Fruit fly (Drosophila melanogaster) whole organism, embryonic: ENCODE measurements around the gene CG33258.

Source experiments
- Abd-B ChIP-seq: fragments of 200-800 bp; sonication (Bioruptor generic); optimal IDR thresholded peaks from 2 replicates; lab custom pipeline; 2018; ENCODE audit warnings: missing biosample characterization, mild to moderate bottlenecking, missing genetic modification characterization, moderate library complexity
- Bteb2 ChIP-seq: fragments of 200-800 bp; sonication (Bioruptor generic); optimal IDR thresholded peaks from 2 replicates; lab custom pipeline; 2016; ENCODE audit warnings: missing biosample characterization, missing genetic modification characterization
- CG10654 ChIP-seq: fragments of 200-800 bp; sonication (Bioruptor generic); optimal IDR thresholded peaks from 2 replicates; lab custom pipeline; 2016; ENCODE audit warnings: missing biosample characterization, missing genetic modification characterization
- CG15073 ChIP-seq: fragments of 200-800 bp; sonication (Bioruptor generic); optimal IDR thresholded peaks from 2 replicates; lab custom pipeline; 2016; ENCODE audit warnings: missing biosample characterization, missing genetic modification characterization
- CG15269 ChIP-seq: fragments of 200-800 bp; sonication (Bioruptor generic); optimal IDR thresholded peaks from 2 replicates; lab custom pipeline; 2018; ENCODE audit warnings: missing biosample characterization, mild to moderate bottlenecking, missing genetic modification characterization, moderate library complexity
- CG17361 ChIP-seq: fragments of 200-800 bp; sonication (Bioruptor generic); IDR thresholded peaks from 3 replicates; pipeline ENCODE4 v1.3.6; 2022; ENCODE audit warnings: missing biosample characterization, missing genetic modification characterization
- CG2889 ChIP-seq: fragments of 200-800 bp; sonication (Bioruptor generic); IDR thresholded peaks from 3 replicates; pipeline ENCODE4 v1.3.6; 2022; ENCODE audit warnings: missing biosample characterization, missing genetic modification characterization
- CG33213 ChIP-seq: fragments of 200-800 bp; sonication (Bioruptor generic); optimal IDR thresholded peaks from 3 replicates; lab custom pipeline; 2016; ENCODE audit warnings: missing biosample characterization, missing genetic modification characterization
- CG3407 ChIP-seq: fragments of 200-800 bp; sonication (Bioruptor generic); optimal IDR thresholded peaks from 2 replicates; lab custom pipeline; 2018; ENCODE audit warnings: missing biosample characterization, mild to moderate bottlenecking, missing genetic modification characterization
- CG4328 ChIP-seq: fragments of 200-800 bp; sonication (Bioruptor generic); optimal IDR thresholded peaks from 3 replicates; lab custom pipeline; 2017; ENCODE audit warnings: missing biosample characterization, missing genetic modification reagents, missing genetic modification characterization
- CG4404 ChIP-seq: fragments of 200-800 bp; sonication (Bioruptor generic); IDR thresholded peaks from 2 replicates; pipeline ENCODE4 v1.3.6; 2022; ENCODE audit warnings: missing biosample characterization, missing genetic modification characterization
- CG5180 ChIP-seq: fragments of 200-800 bp; sonication (Bioruptor generic); optimal IDR thresholded peaks from 3 replicates; lab custom pipeline; 2017; ENCODE audit warnings: missing biosample characterization, missing genetic modification characterization, mild to moderate bottlenecking, moderate library complexity, missing genetic modification reagents
- CG6791 ChIP-seq: fragments of 200-800 bp; sonication (Bioruptor generic); IDR thresholded peaks from 3 replicates; pipeline ENCODE4 v1.3.6; 2022; ENCODE audit warnings: missing biosample characterization, missing genetic modification characterization; ENCODE audit not compliant: partially characterized antibody
- CG7963 ChIP-seq: fragments of 200-800 bp; sonication (Bioruptor generic); IDR thresholded peaks from 3 replicates; pipeline ENCODE4 v1.3.6; 2022; ENCODE audit warnings: missing biosample characterization, missing genetic modification characterization; ENCODE audit not compliant: partially characterized antibody
- Dbx ChIP-seq: fragments of 200-800 bp; sonication (Bioruptor generic); IDR thresholded peaks from 3 replicates; pipeline ENCODE4 v1.3.6; 2022; ENCODE audit warnings: missing biosample characterization, missing genetic modification characterization
- Gsc ChIP-seq: fragments of 200-800 bp; sonication (Bioruptor generic); IDR thresholded peaks from 2 replicates; pipeline ENCODE4 v1.3.6; 2022; ENCODE audit warnings: missing biosample characterization, missing genetic modification characterization
- HHEX ChIP-seq: fragments of 200-800 bp; sonication (Bioruptor generic); optimal IDR thresholded peaks from 3 replicates; lab custom pipeline; 2017; ENCODE audit warnings: missing biosample characterization, mild to moderate bottlenecking, missing genetic modification characterization, missing genetic modification reagents
- Kr ChIP-seq: fragments of 200-800 bp; sonication (Bioruptor generic); optimal IDR thresholded peaks from 2 replicates; lab custom pipeline; 2017; ENCODE audit warnings: missing biosample characterization, mild to moderate bottlenecking, missing genetic modification characterization
- Lhr ChIP-seq: fragments of 200-800 bp; sonication (Bioruptor generic); optimal IDR thresholded peaks from 3 replicates; lab custom pipeline; 2017; ENCODE audit warnings: mild to moderate bottlenecking, missing biosample characterization, missing genetic modification reagents, missing genetic modification characterization
- MESR4 ChIP-seq: fragments of 200-800 bp; sonication (Bioruptor generic); optimal IDR thresholded peaks from 2 replicates; lab custom pipeline; 2018; ENCODE audit warnings: missing biosample characterization, mild to moderate bottlenecking, missing genetic modification characterization, moderate library complexity
- Nf-YC ChIP-seq: fragments of 200-800 bp; optimal IDR thresholded peaks from 3 replicates; lab custom pipeline; 2019; ENCODE audit warnings: missing biosample characterization, mild to moderate bottlenecking, missing genetic modification characterization, moderate library complexity
- Oli ChIP-seq: fragments of 200-800 bp; sonication (Bioruptor generic); optimal IDR thresholded peaks from 2 replicates; lab custom pipeline; 2018; ENCODE audit warnings: missing biosample characterization, mild to moderate bottlenecking, missing genetic modification characterization, moderate library complexity
- Opbp ChIP-seq: fragments of 200-800 bp; sonication (Bioruptor generic); IDR thresholded peaks from 3 replicates; pipeline ENCODE4 v1.3.6; 2022; ENCODE audit warnings: missing biosample characterization, missing genetic modification characterization; ENCODE audit not compliant: partially characterized antibody
- PHDP ChIP-seq: fragments of 200-800 bp; sonication (Bioruptor generic); optimal IDR thresholded peaks from 3 replicates; lab custom pipeline; 2018; ENCODE audit warnings: missing biosample characterization, mild to moderate bottlenecking, missing genetic modification characterization, moderate library complexity
- Ptx1 ChIP-seq: fragments of 200-800 bp; sonication (Bioruptor generic); IDR thresholded peaks from 2 replicates; pipeline ENCODE4 v1.3.6; 2022; ENCODE audit warnings: missing biosample characterization, missing genetic modification characterization
- Xrp1 ChIP-seq: fragments of 200-800 bp; sonication (Bioruptor generic); IDR thresholded peaks from 2 replicates; pipeline ENCODE4 v1.3.6; 2022; ENCODE audit warnings: missing biosample characterization, missing genetic modification characterization
- ac ChIP-seq: fragments of 200-800 bp; sonication (Bioruptor generic); optimal IDR thresholded peaks from 3 replicates; lab custom pipeline; 2017; ENCODE audit warnings: missing biosample characterization, mild to moderate bottlenecking, missing genetic modification characterization
- ap ChIP-seq: fragments of 200-800 bp; sonication (Bioruptor generic); IDR thresholded peaks from 2 replicates; pipeline ENCODE4 v1.3.6; 2022; ENCODE audit warnings: missing biosample characterization, missing genetic modification characterization
- br ChIP-seq: fragments of >200 bp; optimal IDR thresholded peaks from 2 replicates; lab custom pipeline; 2017
- da ChIP-seq: fragments of 200-800 bp; sonication (Bioruptor generic); optimal IDR thresholded peaks from 2 replicates; lab custom pipeline; 2016; ENCODE audit warnings: missing biosample characterization, missing genetic modification characterization
- ems ChIP-seq: fragments of 200-800 bp; sonication (Bioruptor generic); optimal IDR thresholded peaks from 3 replicates; lab custom pipeline; 2016; ENCODE audit warnings: missing biosample characterization, missing genetic modification characterization
- fd96Cb ChIP-seq: fragments of 200-800 bp; sonication (Bioruptor generic); optimal IDR thresholded peaks from 2 replicates; lab custom pipeline; 2018; ENCODE audit warnings: missing biosample characterization, mild to moderate bottlenecking, missing genetic modification characterization, moderate library complexity
- inv ChIP-seq: fragments of 200-800 bp; sonication (Bioruptor generic); IDR thresholded peaks from 2 replicates; pipeline ENCODE4 v1.3.6; 2022; ENCODE audit warnings: missing biosample characterization, missing genetic modification characterization; ENCODE audit not compliant: partially characterized antibody
- jigr1 ChIP-seq: fragments of 200-800 bp; sonication (Bioruptor generic); IDR thresholded peaks from 3 replicates; pipeline ENCODE4 v1.3.6; 2022; ENCODE audit warnings: missing biosample characterization, missing genetic modification characterization
- knrl ChIP-seq: fragments of 200-800 bp; sonication (Bioruptor generic); IDR thresholded peaks from 3 replicates; pipeline ENCODE4 v1.3.6; 2022; ENCODE audit warnings: missing biosample characterization, missing genetic modification characterization; ENCODE audit not compliant: partially characterized antibody
- lab ChIP-seq: fragments of 200-800 bp; sonication (Bioruptor generic); optimal IDR thresholded peaks from 3 replicates; lab custom pipeline; 2017; ENCODE audit warnings: missing biosample characterization, missing genetic modification characterization, mild to moderate bottlenecking, moderate library complexity, missing genetic modification reagents
- nerfin-2 ChIP-seq: fragments of 200-800 bp; sonication (Bioruptor generic); IDR thresholded peaks from 2 replicates; pipeline ENCODE4 v1.3.6; 2022; ENCODE audit warnings: missing biosample characterization, missing genetic modification characterization; ENCODE audit not compliant: partially characterized antibody
- nmo ChIP-seq: fragments of 200-800 bp; sonication (Bioruptor generic); optimal IDR thresholded peaks from 2 replicates; lab custom pipeline; 2018; ENCODE audit warnings: missing biosample characterization, mild to moderate bottlenecking, missing genetic modification characterization, moderate library complexity
- onecut ChIP-seq: fragments of 200-800 bp; sonication (Bioruptor generic); IDR thresholded peaks from 2 replicates; pipeline ENCODE4 v1.3.6; 2022; ENCODE audit warnings: missing biosample characterization, missing genetic modification characterization
- pan ChIP-seq, 4 experiments: fragments of >200 bp in 3 of 4; fragments of 200-800 bp in 1 of 4; sonication (Bioruptor generic) in 1 of 4; optimal IDR thresholded peaks in 3 of 4; IDR thresholded peaks in 1 of 4; 2 replicates each; pipeline versions ENCODE4 v1.3.6 to Lab custom; 2017 to 2022; ENCODE audit warnings: missing biosample characterization in 2 of 4, missing genetic modification characterization in 2 of 4, mixed read lengths in 1 of 4
- pb ChIP-seq: fragments of 200-800 bp; sonication (Bioruptor generic); optimal IDR thresholded peaks from 3 replicates; lab custom pipeline; 2016; ENCODE audit warnings: missing biosample characterization, missing genetic modification characterization
- phol ChIP-seq: fragments of 200-800 bp; sonication (Bioruptor generic); optimal IDR thresholded peaks from 3 replicates; lab custom pipeline; 2018; ENCODE audit warnings: missing biosample characterization, mild to moderate bottlenecking, missing genetic modification characterization, moderate library complexity
- psq ChIP-seq: fragments of 200-800 bp; sonication (Bioruptor generic); optimal IDR thresholded peaks from 2 replicates; lab custom pipeline; 2017; ENCODE audit warnings: missing biosample characterization, missing genetic modification characterization
- row ChIP-seq: fragments of 200-800 bp; sonication (Bioruptor generic); IDR thresholded peaks from 3 replicates; pipeline ENCODE4 v1.3.6; 2022; ENCODE audit warnings: missing biosample characterization, missing genetic modification characterization
- sens ChIP-seq: fragments of 200-800 bp; sonication (Bioruptor generic); peaks from one replicate; lab custom pipeline; 2016; ENCODE audit warnings: missing biosample characterization, missing genetic modification characterization
- sob ChIP-seq: fragments of 200-800 bp; sonication (Bioruptor generic); IDR thresholded peaks from 2 replicates; pipeline ENCODE4 v1.3.6; 2022; ENCODE audit warnings: missing biosample characterization, missing genetic modification characterization
- toy ChIP-seq: fragments of 200-800 bp; sonication (Bioruptor generic); IDR thresholded peaks from 2 replicates; pipeline ENCODE4 v1.3.6; 2022; ENCODE audit warnings: missing biosample characterization, missing genetic modification characterization
- twi ChIP-seq: fragments of 200-800 bp; optimal IDR thresholded peaks from 2 replicates; lab custom pipeline; 2019; ENCODE audit warnings: missing biosample characterization, mild to moderate bottlenecking, missing genetic modification characterization, moderate library complexity
- zen2 ChIP-seq: fragments of 200-800 bp; sonication (Bioruptor generic); IDR thresholded peaks from 3 replicates; pipeline ENCODE4 v1.3.6; 2022; ENCODE audit warnings: missing biosample characterization, missing genetic modification characterization; ENCODE audit not compliant: partially characterized antibody
- zfh1 ChIP-seq: fragments of 200-800 bp; sonication (Bioruptor generic); IDR thresholded peaks from 3 replicates; pipeline ENCODE4 v1.3.6; 2022; ENCODE audit warnings: missing biosample characterization, missing genetic modification characterization

The CG33258 gene

DNA sequence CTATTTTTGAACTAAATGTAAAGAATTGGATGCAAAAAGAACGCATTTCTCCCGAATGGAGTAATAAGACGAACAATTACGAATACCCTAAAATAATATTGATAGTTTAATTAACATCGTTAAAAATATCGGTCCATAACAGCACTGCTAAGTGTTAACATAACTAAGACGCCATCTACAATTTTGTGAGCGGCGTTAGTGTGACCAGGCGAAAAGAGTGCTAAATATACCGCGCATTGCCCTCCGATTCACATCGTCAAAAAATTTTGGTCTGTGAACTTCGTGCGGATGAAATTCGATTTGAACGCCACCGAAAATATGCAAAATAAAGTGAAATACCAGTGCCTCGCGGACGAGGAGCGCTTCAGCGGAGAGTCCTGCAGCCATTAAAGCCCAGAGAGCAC lies 30.6 kb upstream of the CG33258 start, which contains the start of gene Mbs (continued):
- TF ChIP-seq CG7963 = peak; percentile 22; the same call in 1 of the 3 replicates
- TF ChIP-seq row (GFP tag; lab: Robert Waterston, UW) = peak; percentile 32; the same call in 1 of the 3 replicates
- TF ChIP-seq CG17361 (GFP tag; lab: Robert Waterston, UW) = no peak
- TF ChIP-seq nmo (GFP tag; lab: Kevin White, UChicago) = no peak
- TF ChIP-seq zfh1 = no peak; the same call in 2 of the 3 replicates
- peak; percentile 17; the same call in 1 of the 2 replicates for TF ChIP-seq onecut (GFP tag; lab: Robert Waterston, UW)
- TF ChIP-seq fd96Cb = no peak
- TF ChIP-seq Xrp1 = no peak
- peak; percentile 39 for TF ChIP-seq lab (GFP tag; lab: Kevin White, UChicago)
- peak; percentile 10 for TF ChIP-seq CG15269 (tag; lab: Kevin White, UChicago)
- no peak for TF ChIP-seq Abd-B (GFP tag; lab: Kevin White, UChicago)
- peak; percentile 51 for TF ChIP-seq CG33213 (GFP tag; lab: Kevin White, UChicago)
- TF ChIP-seq Bteb2 = no peak
- TF ChIP-seq pan (optimal IDR thresholded peaks at IDR 0.05; lab: Kevin White, UChicago) = no peak
- peak in 1 of 2 experiments; percentile 28 for TF ChIP-seq pan (GFP tag; optimal IDR thresholded peaks at IDR 0.05 in 1 of 2, IDR thresholded peaks at IDR 0.05 in 1 of 2)
- TF ChIP-seq twi (tag; lab: Kevin White, UChicago) = no peak
- TF ChIP-seq br = no peak
- peak; percentile 24; the same call in 1 of the 2 replicates for TF ChIP-seq inv
- TF ChIP-seq Nf-YC (tag; lab: Kevin White, UChicago) = peak; percentile 31
- TF ChIP-seq CG4404 = no peak
- peak; percentile 12 for TF ChIP-seq HHEX (GFP tag; lab: Kevin White, UChicago)
- TF ChIP-seq Lhr (GFP tag; lab: Kevin White, UChicago) = peak; percentile 55
- no peak for TF ChIP-seq ap (GFP tag; lab: Robert Waterston, UW)
- TF ChIP-seq CG10654 (GFP tag; lab: Kevin White, UChicago) = no peak
- TF ChIP-seq Dbx (GFP tag; lab: Robert Waterston, UW) = peak; percentile 19; the same call in 1 of the 3 replicates
- no peak for TF ChIP-seq CG5180 (GFP tag; lab: Kevin White, UChicago)
- TF ChIP-seq CG2889 (GFP tag; lab: Robert Waterston, UW) = no peak
- TF ChIP-seq da = no peak
- TF ChIP-seq nerfin-2 (GFP tag; lab: Robert Waterston, UW) = 0 out of 2 replicates have a peak, but pooled peaks have one; percentile 7
- no peak for TF ChIP-seq CG3407
- peak; percentile 71 for TF ChIP-seq CG6791 (GFP tag; lab: Robert Waterston, UW)
- peak; percentile 80 for TF ChIP-seq sens
- no peak for TF ChIP-seq ems
- peak; percentile 45 for TF ChIP-seq phol (tag; lab: Kevin White, UChicago)
- TF ChIP-seq CG15073 (GFP tag; lab: Kevin White, UChicago) = no peak
- TF ChIP-seq pb (GFP tag; lab: Kevin White, UChicago) = no peak
- TF ChIP-seq zen2 (GFP tag; lab: Robert Waterston, UW) = peak; percentile 64
- TF ChIP-seq MESR4 (GFP tag; lab: Kevin White, UChicago) = peak; percentile 62
- peak; percentile 20; the same call in 1 of the 2 replicates for TF ChIP-seq Ptx1 (GFP tag; lab: Robert Waterston, UW)
- TF ChIP-seq ac (GFP tag; lab: Kevin White, UChicago) = no peak
- TF ChIP-seq psq (GFP tag; lab: Kevin White, UChicago) = no peak
- TF ChIP-seq Kr (GFP tag; lab: Kevin White, UChicago) = no peak
- peak; percentile 7 for TF ChIP-seq PHDP (tag; lab: Kevin White, UChicago)
- TF ChIP-seq Oli (tag; lab: Kevin White, UChicago) = no peak
- no peak for TF ChIP-seq toy (GFP tag; lab: Robert Waterston, UW)
- TF ChIP-seq knrl = peak; percentile 42
- TF ChIP-seq Opbp (GFP tag; lab: Robert Waterston, UW) = peak; percentile 54; the same call in 2 of the 3 replicates
- TF ChIP-seq CG4328 (GFP tag; lab: Kevin White, UChicago) = peak; percentile 23
- no peak for TF ChIP-seq jigr1 (GFP tag; lab: Robert Waterston, UW)
- TF ChIP-seq Gsc = no peak
- peak; percentile 34; the same call in 1 of the 2 replicates for TF ChIP-seq sob (GFP tag; lab: Robert Waterston, UW)
